Worm (Caenorhabditis elegans) whole organism, early embryonic: ENCODE data around the gene R160.3.
"Not testable (repeated sequence)": the region's sequence is repeated elsewhere in the genome, so short reads cannot be mapped to it uniquely, and the experiment has no call there.

Experiments used
- B0310.2 ChIP-seq: sonication (generic microtip); optimal IDR thresholded peaks from 2 replicates; lab custom pipeline; 2016; ENCODE audit warnings: mild to moderate bottlenecking, missing genetic modification characterization, missing compliant biosample characterization
- F13C5.2 ChIP-seq: sonication (generic microtip); optimal IDR thresholded peaks from 2 replicates; lab custom pipeline; 2017; ENCODE audit warnings: mild to moderate bottlenecking, missing genetic modification characterization, inconsistent platforms, missing compliant biosample characterization
- aly-1 ChIP-seq: sonication (generic microtip); optimal IDR thresholded peaks from 2 replicates; lab custom pipeline; 2016; ENCODE audit warnings: missing genetic modification characterization, missing compliant biosample characterization
- ama-1 ChIP-seq: fragments of 150-350 bp; optimal IDR thresholded peaks from 2 replicates; lab custom pipeline; 2014
- ceh-13 ChIP-seq: fragments of 200-800 bp; sonication (Bioruptor generic); optimal IDR thresholded peaks from 2 replicates; lab custom pipeline; 2018; ENCODE audit warnings: mild to moderate bottlenecking, missing genetic modification characterization, missing compliant biosample characterization
- ceh-36 ChIP-seq: sonication (generic microtip); optimal IDR thresholded peaks from 2 replicates; lab custom pipeline; 2016; ENCODE audit warnings: missing genetic modification characterization, inconsistent platforms, missing compliant biosample characterization
- ets-7 ChIP-seq: sonication (generic microtip); optimal IDR thresholded peaks from 2 replicates; lab custom pipeline; 2016; ENCODE audit warnings: missing genotype, missing genetic modification characterization, missing compliant biosample characterization
- hmbx-1 ChIP-seq: sonication (generic microtip); optimal IDR thresholded peaks from 2 replicates; lab custom pipeline; 2016; ENCODE audit warnings: mild to moderate bottlenecking, missing genetic modification characterization, missing compliant biosample characterization
- hmg-4 ChIP-seq: fragments of 200-800 bp; sonication (Bioruptor generic); optimal IDR thresholded peaks from 2 replicates; lab custom pipeline; 2018; ENCODE audit warnings: mild to moderate bottlenecking, missing genetic modification characterization, missing compliant biosample characterization
- pes-1 ChIP-seq: fragments of 200-800 bp; sonication (Bioruptor generic); IDR thresholded peaks from 2 replicates; pipeline ENCODE4 v1.3.6; 2022; ENCODE audit warnings: missing genetic modification reagents, missing genetic modification characterization, missing compliant biosample characterization
- scrt-1 ChIP-seq: fragments of 200-800 bp; sonication (Bioruptor generic); IDR thresholded peaks from 2 replicates; pipeline ENCODE4 v1.3.6; 2022; ENCODE audit warnings: missing genetic modification characterization, missing compliant biosample characterization
- sea-1 ChIP-seq: fragments of 200-800 bp; sonication (Bioruptor generic); conservative IDR thresholded peaks from 2 replicates; pipeline ENCODE4 v1.3.6; 2022; ENCODE audit warnings: missing genetic modification characterization, missing compliant biosample characterization
- tbx-11 ChIP-seq: fragments of 200-800 bp; sonication (Bioruptor generic); IDR thresholded peaks from 2 replicates; pipeline ENCODE4 v1.3.6; 2022; ENCODE audit warnings: missing genetic modification characterization, missing compliant biosample characterization
- tbx-37 ChIP-seq: fragments of 200-800 bp; sonication (Bioruptor generic); conservative IDR thresholded peaks from 2 replicates; pipeline ENCODE4 v1.3.6; 2022; ENCODE audit warnings: missing genetic modification reagents, missing genetic modification characterization, missing compliant biosample characterization

ce11 chrX:4339332-4339731, 26.8 kb downstream of the R160.3 start, which contains the start of gene cst-1:
- TF ChIP-seq ama-1; scrt-1 (GFP tag; lab: Robert Waterston, UW); aly-1 (tag; lab: Kevin White, UChicago); ets-7; hmbx-1; tbx-11; B0310.2; tbx-37 (GFP tag; lab: Robert Waterston, UW); F13C5.2 (tag; lab: Kevin White, UChicago); pes-1; hmg-4 (GFP tag; lab: Kevin White, UChicago); ceh-36 (tag; lab: Kevin White, UChicago); ceh-13 (GFP tag; lab: Kevin White, UChicago); sea-1 (GFP tag; lab: Robert Waterston, UW): not testable (repeated sequence)
